Worm (Caenorhabditis elegans) whole organism, L1 larva: ENCODE measurements around the gene pqn-53.

Source experiments
- C16A3.4 ChIP-seq: fragments of 150-350 bp; optimal IDR thresholded peaks from 2 replicates; lab custom pipeline; 2014; ENCODE audit warnings: missing biosample characterization, missing genetic modification characterization
- blmp-1 ChIP-seq: fragments of 150-350 bp; optimal IDR thresholded peaks from 2 replicates; lab custom pipeline; 2014; ENCODE audit warnings: missing biosample characterization, missing genetic modification characterization
- ceh-63 ChIP-seq: fragments of 200-800 bp; sonication (Bioruptor generic); optimal IDR thresholded peaks from 2 replicates; lab custom pipeline; 2018; ENCODE audit warnings: mild to moderate bottlenecking, missing genetic modification characterization, missing compliant biosample characterization
- ceh-82 ChIP-seq, 3 experiments: fragments of 150-350 bp in 1 of 3; sonication (generic microtip) in 2 of 3; optimal IDR thresholded peaks; 2 replicates each; lab custom pipeline; 2014 to 2017; ENCODE audit warnings: missing biosample characterization in 3 of 3, missing genetic modification characterization in 3 of 3
- ceh-88 ChIP-seq: fragments of 200-800 bp; sonication (Bioruptor generic); IDR thresholded peaks from 2 replicates; pipeline ENCODE4 v1.3.6; 2022; ENCODE audit warnings: missing genetic modification characterization, missing compliant biosample characterization
- efl-1 ChIP-seq, 4 experiments: fragments of 150-350 bp; optimal IDR thresholded peaks in 3 of 4; peaks in 1 of 4; 1 replicate in 1 of 4; 2 replicates in 3 of 4; lab custom pipeline; 2014; ENCODE audit warnings: missing biosample characterization in 2 of 4, missing genetic modification characterization in 2 of 4, missing genetic modification reagents in 2 of 4
- elt-2 ChIP-seq: sonication (generic microtip); optimal IDR thresholded peaks from 2 replicates; lab custom pipeline; 2016; ENCODE audit warnings: missing genetic modification characterization, mild to moderate bottlenecking, inconsistent platforms, missing compliant biosample characterization, missing genetic modification reagents
- elt-3 ChIP-seq, 6 experiments: fragments of 150-350 bp in 1 of 6; sonication (generic microtip); optimal IDR thresholded peaks; 2 replicates each; lab custom pipeline; 2017 to 2018; ENCODE audit warnings: missing biosample characterization in 6 of 6, missing genetic modification characterization in 6 of 6, inconsistent platforms in 1 of 6
- ets-5 ChIP-seq: fragments of 200-800 bp; sonication (Bioruptor generic); IDR thresholded peaks from 2 replicates; pipeline ENCODE4 v1.3.6; 2022; ENCODE audit warnings: missing genetic modification characterization, missing compliant biosample characterization
- jun-1 ChIP-seq: fragments of 150-350 bp; optimal IDR thresholded peaks from 2 replicates; lab custom pipeline; 2014; ENCODE audit warnings: missing biosample characterization, missing genetic modification reagents, missing genetic modification characterization
- lin-14 ChIP-seq: fragments of 200-800 bp; sonication (Bioruptor generic); optimal IDR thresholded peaks from 2 replicates; lab custom pipeline; 2018; ENCODE audit warnings: mild to moderate bottlenecking, missing genetic modification characterization, moderate library complexity, missing compliant biosample characterization
- lin-35 ChIP-seq, 2 experiments: fragments of 150-350 bp; optimal IDR thresholded peaks; 2 replicates each; lab custom pipeline; 2014; ENCODE audit warnings: missing biosample characterization in 2 of 2, missing genetic modification characterization in 2 of 2, missing genetic modification reagents in 2 of 2
- lir-3 ChIP-seq: sonication (generic microtip); optimal IDR thresholded peaks from 2 replicates; lab custom pipeline; 2016; ENCODE audit warnings: mild to moderate bottlenecking, missing genetic modification characterization, moderate library complexity, missing compliant biosample characterization; ENCODE audit not compliant: poor library complexity
- lsy-2 ChIP-seq, 2 experiments: fragments of 150-350 bp; optimal IDR thresholded peaks; 2 replicates each; lab custom pipeline; 2014; ENCODE audit warnings: missing biosample characterization in 2 of 2, missing genetic modification characterization in 2 of 2
- mdl-1 ChIP-seq, 2 experiments: fragments of 150-350 bp; optimal IDR thresholded peaks; 2 replicates each; lab custom pipeline; 2014 to 2017; ENCODE audit warnings: missing biosample characterization in 2 of 2, missing genetic modification characterization in 2 of 2, inconsistent platforms in 1 of 2
- mep-1 ChIP-seq: fragments of 150-350 bp; optimal IDR thresholded peaks from 2 replicates; lab custom pipeline; 2014; ENCODE audit warnings: missing biosample characterization, missing genetic modification characterization
- nhr-11 ChIP-seq: fragments of 150-350 bp; optimal IDR thresholded peaks from 2 replicates; lab custom pipeline; 2014; ENCODE audit warnings: missing biosample characterization, missing genetic modification characterization
- nhr-19 ChIP-seq: fragments of 200-800 bp; sonication (Bioruptor generic); conservative IDR thresholded peaks from 2 replicates; pipeline ENCODE4 v1.3.6; 2022; ENCODE audit warnings: missing genetic modification characterization, missing compliant biosample characterization
- nhr-20 ChIP-seq: sonication (generic microtip); optimal IDR thresholded peaks from 2 replicates; lab custom pipeline; 2016; ENCODE audit warnings: mild to moderate bottlenecking, missing genetic modification characterization, missing compliant biosample characterization
- nhr-71 ChIP-seq: sonication (generic microtip); optimal IDR thresholded peaks from 2 replicates; lab custom pipeline; 2016; ENCODE audit warnings: mild to moderate bottlenecking, missing genetic modification characterization, moderate library complexity, missing compliant biosample characterization
- nhr-77 ChIP-seq: fragments of 150-350 bp; optimal IDR thresholded peaks from 2 replicates; lab custom pipeline; 2014; ENCODE audit warnings: missing biosample characterization, missing genetic modification characterization
- nhr-85 ChIP-seq: sonication (generic microtip); peaks from one replicate; lab custom pipeline; 2016; ENCODE audit warnings: missing genetic modification characterization, inconsistent platforms, missing compliant biosample characterization
- nhr-90 ChIP-seq: sonication (generic microtip); optimal IDR thresholded peaks from 2 replicates; lab custom pipeline; 2016; ENCODE audit warnings: mild to moderate bottlenecking, missing genetic modification characterization, missing compliant biosample characterization; ENCODE audit not compliant: poor library complexity
- pqm-1 ChIP-seq: sonication (generic microtip); optimal IDR thresholded peaks from 3 replicates; lab custom pipeline; 2017; ENCODE audit warnings: missing biosample characterization, missing genetic modification characterization
- skn-1 ChIP-seq: fragments of 150-350 bp; optimal IDR thresholded peaks from 2 replicates; lab custom pipeline; 2014; ENCODE audit warnings: missing biosample characterization, missing genetic modification characterization
- snu-23 ChIP-seq: sonication (generic microtip); optimal IDR thresholded peaks from 2 replicates; lab custom pipeline; 2016; ENCODE audit warnings: missing genetic modification characterization, missing compliant biosample characterization
- sox-4 ChIP-seq: sonication (generic microtip); optimal IDR thresholded peaks from 2 replicates; lab custom pipeline; 2016; ENCODE audit warnings: missing genetic modification characterization, missing compliant biosample characterization
- tbx-2 ChIP-seq: sonication (generic microtip); optimal IDR thresholded peaks from 2 replicates; lab custom pipeline; 2016; ENCODE audit warnings: missing genetic modification characterization, missing compliant biosample characterization
- unc-30 ChIP-seq: sonication (generic microtip); optimal IDR thresholded peaks from 2 replicates; lab custom pipeline; 2017; ENCODE audit warnings: missing biosample characterization, missing genetic modification characterization
- unc-62 ChIP-seq: fragments of 150-350 bp; optimal IDR thresholded peaks from 2 replicates; lab custom pipeline; 2014; ENCODE audit warnings: missing biosample characterization, missing genetic modification reagents, missing genetic modification characterization
- unc-86 ChIP-seq: sonication (generic microtip); optimal IDR thresholded peaks from 2 replicates; lab custom pipeline; 2016; ENCODE audit warnings: missing genetic modification characterization, missing compliant biosample characterization
- unc-98 ChIP-seq: fragments of 200-800 bp; sonication (Bioruptor generic); IDR thresholded peaks from 2 replicates; pipeline ENCODE4 v1.3.6; 2022; ENCODE audit warnings: missing genetic modification characterization, missing compliant biosample characterization
- ztf-11 ChIP-seq, 2 experiments: sonication (generic microtip); optimal IDR thresholded peaks; 2 replicates each; lab custom pipeline; 2016 to 2017; ENCODE audit warnings: missing genetic modification characterization in 2 of 2, missing biosample characterization in 1 of 2, missing compliant biosample characterization in 1 of 2

The pqn-53 gene

ce11 chrV:12100794-12101343 is 35.7 kb upstream of the pqn-53 start, which contains the start of gene nhr-154 (continued):
- TF ChIP-seq unc-86, result no peak
- TF ChIP-seq unc-30, result no peak
- no peak for TF ChIP-seq nhr-11
- no peak for TF ChIP-seq sox-4 (tag; lab: Kevin White, UChicago)

ce11 chrV:12098123-12098522 is 32.9 kb upstream of the pqn-53 start, which contains the start of gene nhr-209:
Gene nhr-209, plus strand, starts transcription at chrV:12098149.
- TF ChIP-seq efl-1 (optimal IDR thresholded peaks at IDR 0.05; lab: Kevin White, UChicago) (no peak), efl-1 (GFP tag; optimal IDR thresholded peaks at IDR 0.05 in 1 of 2; lab: Kevin White, UChicago) (peak in 1 of 2 experiments; percentile 86), ceh-82 (tag; optimal IDR thresholded peaks at IDR 0.05; lab: Kevin White, UChicago) (no peak), nhr-85 (tag; lab: Kevin White, UChicago) (peak; percentile 0), lsy-2 (tag; optimal IDR thresholded peaks at IDR 0.05; lab: Kevin White, UChicago) (no peak), unc-30 (no peak), nhr-20 (peak; percentile 25), elt-3 (tag; optimal IDR thresholded peaks at IDR 0.05; lab: Kevin White, UChicago) (peak in 1 of 6 experiments; percentile 26), unc-86 (no peak)

ce11 chrV:12095865-12096264 is 30.7 kb upstream of the pqn-53 start, which contains the start of gene nhr-207:
Gene nhr-207, plus strand, starts transcription at chrV:12096146.
- TF ChIP-seq mdl-1 (tag; optimal IDR thresholded peaks at IDR 0.05; lab: Kevin White, UChicago) (peak in 1 of 2 experiments; percentile 35), skn-1 (tag; lab: Kevin White, UChicago) (peak; percentile 34), nhr-20 (peak; percentile 23), jun-1 (tag; lab: Kevin White, UChicago) (peak; percentile 49), snu-23 (GFP tag; lab: Kevin White, UChicago) (peak; percentile 6), unc-98 (no peak), nhr-77 (tag; lab: Kevin White, UChicago) (no peak), lin-14 (GFP tag; lab: Kevin White, UChicago) (peak; percentile 48), C16A3.4 (peak; percentile 17), ztf-11 (tag; optimal IDR thresholded peaks at IDR 0.05; lab: Kevin White, UChicago) (no peak), lsy-2 (tag; optimal IDR thresholded peaks at IDR 0.05; lab: Kevin White, UChicago) (peak in 1 of 2 experiments; percentile 5), lin-35 (GFP tag; optimal IDR thresholded peaks at IDR 0.05; lab: Kevin White, UChicago) (no peak)

ce11 chrV:12094030-12094429 is 28.8 kb upstream of the pqn-53 start, which contains the start of gene nhr-208:
Gene nhr-208, plus strand, starts transcription at chrV:12094317.
- no peak for TF ChIP-seq ceh-63 (GFP tag; lab: Kevin White, UChicago)
- peak; percentile 16 for TF ChIP-seq blmp-1
- TF ChIP-seq nhr-20, result peak; percentile 50
- TF ChIP-seq unc-30, result no peak
- no peak for TF ChIP-seq pqm-1 (tag; lab: Kevin White, UChicago)
- no peak for TF ChIP-seq ets-5 (GFP tag; lab: Robert Waterston, UW)
- TF ChIP-seq snu-23 (GFP tag; lab: Kevin White, UChicago), result peak; percentile 2

- TF ChIP-seq unc-98 (no peak), lsy-2 (tag; optimal IDR thresholded peaks at IDR 0.05; lab: Kevin White, UChicago) (peak in 1 of 2 experiments; percentile 11), nhr-20 (peak; percentile 70), snu-23 (GFP tag; lab: Kevin White, UChicago) (peak; percentile 52), lin-14 (GFP tag; lab: Kevin White, UChicago) (peak; percentile 77), mep-1 (peak; percentile 18), unc-62 (GFP tag; lab: Kevin White, UChicago) (no peak), ztf-11 (tag; optimal IDR thresholded peaks at IDR 0.05; lab: Kevin White, UChicago) (no peak), nhr-19 (peak; percentile 21; the same call in 1 of the 2 replicates), lir-3 (tag; lab: Kevin White, UChicago) (peak; percentile 17), ceh-63 (GFP tag; lab: Kevin White, UChicago) (no peak), unc-86 (no peak), mdl-1 (tag; optimal IDR thresholded peaks at IDR 0.05; lab: Kevin White, UChicago) (peak in 1 of 2 experiments; percentile 40), skn-1 (tag; lab: Kevin White, UChicago) (peak; percentile 10), elt-2 (tag; lab: Kevin White, UChicago) (peak; percentile 22), elt-3 (tag; optimal IDR thresholded peaks at IDR 0.05; lab: Kevin White, UChicago) (peak in 2 of 6 experiments; percentile 13 to 31), ceh-88 (GFP tag; lab: Robert Waterston, UW) (no peak), lin-35 (GFP tag; optimal IDR thresholded peaks at IDR 0.05; lab: Kevin White, UChicago) (peak in 1 of 2 experiments; percentile 58), blmp-1 (peak; percentile 45), nhr-85 (tag; lab: Kevin White, UChicago) (peak; percentile 77), nhr-71 (tag; lab: Kevin White, UChicago) (peak; percentile 47), tbx-2 (tag; lab: Kevin White, UChicago) (peak; percentile 9), nhr-90 (tag; lab: Kevin White, UChicago) (peak; percentile 11)
These were observed 26.6 kb upstream of the pqn-53 start, which contains the start of gene nhr-206 for ce11 chrV:12091759-12092158. Gene nhr-206, plus strand, starts transcription at chrV:12092006.
